Fruit fly (Drosophila melanogaster): ENCODE results near the gene Ldaf1.

- TF ChIP-seq pan (optimal IDR thresholded peaks at IDR 0.05), result no peak
- peak; percentile 26 for TF ChIP-seq Dll (optimal IDR thresholded peaks at IDR 0.05)
- no peak for TF ChIP-seq usp (GFP tag; optimal IDR thresholded peaks at IDR 0.05)
- TF ChIP-seq CG8478 (optimal IDR thresholded peaks at IDR 0.05), result no peak
These were observed 21.2 kb upstream of the Ldaf1 start, which contains the start of the genes eIF2Bepsilon and Ocrl for dm6 chrX:1922765-1923501.
